Fruit fly (Drosophila melanogaster): ENCODE data around the gene opm.
A peak's percentile ranks its signal among the peaks of the same experiment; 100 is the strongest.

opm gene

dm6 chrX:15021021-15021477 lies 45.2 kb downstream of the opm start (continued):
- TF ChIP-seq sqz (GFP tag; optimal IDR thresholded peaks at IDR 0.05): peak; percentile 69
- peak; percentile 86 for TF ChIP-seq ci (GFP tag; IDR thresholded peaks at IDR 0.05)
- TF ChIP-seq kay (GFP tag; optimal IDR thresholded peaks at IDR 0.05): peak; percentile 64
- TF ChIP-seq CG3163 (GFP tag; optimal IDR thresholded peaks at IDR 0.05): no peak
- TF ChIP-seq ash1 (GFP tag; optimal IDR thresholded peaks at IDR 0.05): no peak
- peak; percentile 95 for TF ChIP-seq nmo (GFP tag; optimal IDR thresholded peaks at IDR 0.05)
- TF ChIP-seq CG12155 (GFP tag; optimal IDR thresholded peaks at IDR 0.05): peak; percentile 53
- no peak for TF ChIP-seq shn (GFP tag; optimal IDR thresholded peaks at IDR 0.05)
- peak; percentile 77 for TF ChIP-seq CG1529 (GFP tag; optimal IDR thresholded peaks at IDR 0.05)
- no peak for TF ChIP-seq Dbx (GFP tag; IDR thresholded peaks at IDR 0.05)
- TF ChIP-seq twi (tag; optimal IDR thresholded peaks at IDR 0.05): peak; percentile 72
- 0 out of 2 replicates have a peak, but pooled peaks have one; percentile 35 for TF ChIP-seq CG11247 (GFP tag; IDR thresholded peaks at IDR 0.05)
- TF ChIP-seq CG14965 (GFP tag; optimal IDR thresholded peaks at IDR 0.05; ENCODE audit: borderline replicate concordance): no peak
- no peak for TF ChIP-seq CG7745 (tag; optimal IDR thresholded peaks at IDR 0.05)
- TF ChIP-seq ssp (GFP tag; IDR thresholded peaks at IDR 0.05): peak; percentile 82
- TF ChIP-seq grau (tag; optimal IDR thresholded peaks at IDR 0.05): peak; percentile 88
- TF ChIP-seq ase (GFP tag; IDR thresholded peaks at IDR 0.05): peak; percentile 53; the same call in 1 of the 3 replicates
- TF ChIP-seq H15 (GFP tag; IDR thresholded peaks at IDR 0.05): peak; percentile 61; the same call in 1 of the 3 replicates
- peak; percentile 22 for TF ChIP-seq CG31388 (GFP tag; optimal IDR thresholded peaks at IDR 0.05)
- TF ChIP-seq pros (GFP tag; optimal IDR thresholded peaks at IDR 0.05): peak; percentile 24
- TF ChIP-seq CG8281 (tag; optimal IDR thresholded peaks at IDR 0.05): peak; percentile 98
- no peak for TF ChIP-seq ab (GFP tag; optimal IDR thresholded peaks at IDR 0.05)
- no peak for TF ChIP-seq CG17612 (GFP tag; IDR thresholded peaks at IDR 0.05)
- no peak for TF ChIP-seq Side (GFP tag; optimal IDR thresholded peaks at IDR 0.05)
- TF ChIP-seq Poxn (GFP tag; IDR thresholded peaks at IDR 0.05): no peak
- no peak for TF ChIP-seq cad (GFP tag; optimal IDR thresholded peaks at IDR 0.05)
- TF ChIP-seq NC2α (GFP tag; optimal IDR thresholded peaks at IDR 0.05): no peak
- peak; percentile 46 for TF ChIP-seq CG6854 (GFP tag; optimal IDR thresholded peaks at IDR 0.05)
- TF ChIP-seq Blimp-1 (GFP tag; optimal IDR thresholded peaks at IDR 0.05): peak; percentile 97
- TF ChIP-seq CG11696 (GFP tag; IDR thresholded peaks at IDR 0.05): peak; percentile 48; the same call in 1 of the 2 replicates
- no peak for TF ChIP-seq Elba2 (GFP tag; optimal IDR thresholded peaks at IDR 0.05)
- TF ChIP-seq Usf (GFP tag; optimal IDR thresholded peaks at IDR 0.05): peak; percentile 44
- TF ChIP-seq CG7928 (GFP tag; optimal IDR thresholded peaks at IDR 0.05): no peak
- TF ChIP-seq CG7963 (GFP tag; IDR thresholded peaks at IDR 0.05; ENCODE audit: partially characterized antibody): no peak
- peak; percentile 61 for TF ChIP-seq CG5180 (GFP tag; optimal IDR thresholded peaks at IDR 0.05)
- peak; percentile 36; the same call in 1 of the 3 replicates for TF ChIP-seq Optix (GFP tag; IDR thresholded peaks at IDR 0.05)
- TF ChIP-seq aop (GFP tag; IDR thresholded peaks at IDR 0.05): no peak
- TF ChIP-seq hkb (optimal IDR thresholded peaks at IDR 0.05): no peak
- peak; percentile 72 for TF ChIP-seq hkb (GFP tag; IDR thresholded peaks at IDR 0.05)
- TF ChIP-seq tll (GFP tag; optimal IDR thresholded peaks at IDR 0.05): no peak
- TF ChIP-seq ERR (GFP tag; optimal IDR thresholded peaks at IDR 0.05): no peak
- peak; percentile 89 for TF ChIP-seq zf30C (GFP tag; optimal IDR thresholded peaks at IDR 0.05)
- peak; percentile 70; the same call in 1 of the 3 replicates for TF ChIP-seq so (GFP tag; IDR thresholded peaks at IDR 0.05)
- peak; percentile 21 for TF ChIP-seq CG12071 (GFP tag; optimal IDR thresholded peaks at IDR 0.05)
- peak; percentile 59 for TF ChIP-seq slbo (GFP tag; IDR thresholded peaks at IDR 0.05)
- no peak for TF ChIP-seq her (GFP tag; optimal IDR thresholded peaks at IDR 0.05)
- peak; percentile 89 for TF ChIP-seq CG10267 (tag; optimal IDR thresholded peaks at IDR 0.05)
- no peak for TF ChIP-seq Tbp (GFP tag; optimal IDR thresholded peaks at IDR 0.05)
- TF ChIP-seq CG4424 (GFP tag; optimal IDR thresholded peaks at IDR 0.05): peak; percentile 86
- peak in 1 of 2 experiments; percentile 37 for TF ChIP-seq chif (GFP tag; optimal IDR thresholded peaks at IDR 0.05)
- peak; percentile 72 for TF ChIP-seq CG1602 (GFP tag; optimal IDR thresholded peaks at IDR 0.05)
